Fruit fly (Drosophila melanogaster) whole organism, embryonic: ENCODE measurements around the gene ATPsynB.

Experiments used
- CG10147 ChIP-seq: fragments of 200-800 bp; sonication (Bioruptor generic); optimal IDR thresholded peaks from 2 replicates; lab custom pipeline; 2019; ENCODE audit warnings: missing biosample characterization, mild to moderate bottlenecking, missing genetic modification characterization, moderate library complexity
- CG11398 ChIP-seq: fragments of 200-800 bp; sonication (Bioruptor generic); optimal IDR thresholded peaks from 2 replicates; lab custom pipeline; 2016; ENCODE audit warnings: missing biosample characterization, missing genetic modification characterization
- CG11560 ChIP-seq: fragments of 200-800 bp; sonication (Bioruptor generic); IDR thresholded peaks from 3 replicates; pipeline ENCODE4 v1.3.6; 2022; ENCODE audit warnings: missing biosample characterization, missing genetic modification characterization
- CG11695 ChIP-seq: fragments of 200-800 bp; sonication (Bioruptor generic); IDR thresholded peaks from 3 replicates; pipeline ENCODE4 v1.3.6; 2022; ENCODE audit warnings: missing biosample characterization, missing genetic modification characterization
- CG11696 ChIP-seq: fragments of 200-800 bp; sonication (Bioruptor generic); IDR thresholded peaks from 2 replicates; pipeline ENCODE4 v1.3.6; 2022; ENCODE audit warnings: missing biosample characterization, missing genetic modification characterization
- CG12071 ChIP-seq: fragments of 200-800 bp; sonication (Bioruptor generic); optimal IDR thresholded peaks from 3 replicates; lab custom pipeline; 2018; ENCODE audit warnings: missing biosample characterization, mild to moderate bottlenecking, missing genetic modification characterization
- CG12155 ChIP-seq: fragments of 200-800 bp; sonication (Bioruptor generic); optimal IDR thresholded peaks from 3 replicates; lab custom pipeline; 2016; ENCODE audit warnings: missing biosample characterization, missing genetic modification characterization
- CG12236 ChIP-seq: fragments of 200-800 bp; sonication (Bioruptor generic); optimal IDR thresholded peaks from 2 replicates; lab custom pipeline; 2016; ENCODE audit warnings: missing biosample characterization, missing genetic modification characterization
- CG12769 ChIP-seq: fragments of 200-800 bp; sonication (Bioruptor generic); optimal IDR thresholded peaks from 2 replicates; lab custom pipeline; 2019; ENCODE audit warnings: missing biosample characterization, mild to moderate bottlenecking, missing genetic modification characterization, moderate library complexity
- CG14965 ChIP-seq: fragments of 200-800 bp; sonication (Bioruptor generic); optimal IDR thresholded peaks from 2 replicates; lab custom pipeline; 2016; ENCODE audit warnings: missing biosample characterization, missing genetic modification characterization, borderline replicate concordance
- CG16815 ChIP-seq: fragments of 200-800 bp; sonication (Bioruptor generic); optimal IDR thresholded peaks from 3 replicates; lab custom pipeline; 2017; ENCODE audit warnings: missing biosample characterization, mild to moderate bottlenecking, missing genetic modification characterization
- CG17361 ChIP-seq: fragments of 200-800 bp; sonication (Bioruptor generic); IDR thresholded peaks from 3 replicates; pipeline ENCODE4 v1.3.6; 2022; ENCODE audit warnings: missing biosample characterization, missing genetic modification characterization
- CG18476 ChIP-seq: fragments of 200-800 bp; sonication (Bioruptor generic); optimal IDR thresholded peaks from 2 replicates; lab custom pipeline; 2016; ENCODE audit warnings: missing biosample characterization, mild to moderate bottlenecking, missing genetic modification characterization
- CG31365 ChIP-seq: fragments of 200-800 bp; sonication (Bioruptor generic); optimal IDR thresholded peaks from 2 replicates; lab custom pipeline; 2018; ENCODE audit warnings: missing biosample characterization, mild to moderate bottlenecking, missing genetic modification characterization
- CG32772 ChIP-seq: fragments of 200-800 bp; sonication (Bioruptor generic); IDR thresholded peaks from 2 replicates; pipeline ENCODE4 v1.3.6; 2022; ENCODE audit warnings: missing biosample characterization, missing genetic modification characterization
- CG34376 ChIP-seq: fragments of 200-800 bp; sonication (Bioruptor generic); optimal IDR thresholded peaks from 2 replicates; lab custom pipeline; 2018; ENCODE audit warnings: missing biosample characterization, mild to moderate bottlenecking, missing genetic modification characterization
- CG4617 ChIP-seq: fragments of 200-800 bp; sonication (Bioruptor generic); optimal IDR thresholded peaks from 3 replicates; lab custom pipeline; 2016; ENCODE audit warnings: missing biosample characterization, missing genetic modification characterization, borderline replicate concordance
- CG6175 ChIP-seq: fragments of 200-800 bp; sonication (Bioruptor generic); IDR thresholded peaks from 3 replicates; pipeline ENCODE4 v1.3.6; 2022; ENCODE audit warnings: missing biosample characterization, missing genetic modification characterization
- CG6854 ChIP-seq: fragments of 200-800 bp; sonication (Bioruptor generic); optimal IDR thresholded peaks from 3 replicates; lab custom pipeline; 2017; ENCODE audit warnings: missing biosample characterization, mild to moderate bottlenecking, missing genetic modification characterization
- CG7271 ChIP-seq: fragments of 200-800 bp; sonication (Bioruptor generic); optimal IDR thresholded peaks from 2 replicates; lab custom pipeline; 2018; ENCODE audit warnings: missing biosample characterization, mild to moderate bottlenecking, missing genetic modification characterization, moderate library complexity
- CG8089 ChIP-seq: fragments of 200-800 bp; sonication (Bioruptor generic); optimal IDR thresholded peaks from 3 replicates; lab custom pipeline; 2016; ENCODE audit warnings: missing biosample characterization, missing genetic modification characterization
- CG8478 ChIP-seq: fragments of >200 bp; optimal IDR thresholded peaks from 2 replicates; lab custom pipeline; 2018
- CkIIα-i1 ChIP-seq: fragments of 200-800 bp; sonication (Bioruptor generic); IDR thresholded peaks from 2 replicates; pipeline ENCODE4 v1.3.6; 2022; ENCODE audit warnings: missing biosample characterization, missing genetic modification characterization
- Ets97D ChIP-seq: fragments of 200-800 bp; sonication (Bioruptor generic); optimal IDR thresholded peaks from 3 replicates; lab custom pipeline; 2016; ENCODE audit warnings: missing biosample characterization, missing genetic modification characterization
- Gsc ChIP-seq: fragments of 200-800 bp; sonication (Bioruptor generic); IDR thresholded peaks from 2 replicates; pipeline ENCODE4 v1.3.6; 2022; ENCODE audit warnings: missing biosample characterization, missing genetic modification characterization
- Hr39 ChIP-seq: fragments of >200 bp; optimal IDR thresholded peaks from 2 replicates; lab custom pipeline; 2017
- Hr78 ChIP-seq, 2 experiments: fragments of 200-800 bp in 1 of 2; fragments of >200 bp in 1 of 2; sonication (Bioruptor generic) in 1 of 2; optimal IDR thresholded peaks; 2 replicates each; lab custom pipeline; 2017 to 2019; ENCODE audit warnings: missing biosample characterization in 2 of 2, missing genetic modification characterization in 2 of 2, mild to moderate bottlenecking in 1 of 2, moderate library complexity in 1 of 2
- Kr ChIP-seq: fragments of 200-800 bp; sonication (Bioruptor generic); optimal IDR thresholded peaks from 2 replicates; lab custom pipeline; 2017; ENCODE audit warnings: missing biosample characterization, mild to moderate bottlenecking, missing genetic modification characterization
- MESR4 ChIP-seq: fragments of 200-800 bp; sonication (Bioruptor generic); optimal IDR thresholded peaks from 2 replicates; lab custom pipeline; 2018; ENCODE audit warnings: missing biosample characterization, mild to moderate bottlenecking, missing genetic modification characterization, moderate library complexity
- Oli ChIP-seq: fragments of 200-800 bp; sonication (Bioruptor generic); optimal IDR thresholded peaks from 2 replicates; lab custom pipeline; 2018; ENCODE audit warnings: missing biosample characterization, mild to moderate bottlenecking, missing genetic modification characterization, moderate library complexity
- Opbp ChIP-seq: fragments of 200-800 bp; sonication (Bioruptor generic); IDR thresholded peaks from 3 replicates; pipeline ENCODE4 v1.3.6; 2022; ENCODE audit warnings: missing biosample characterization, missing genetic modification characterization; ENCODE audit not compliant: partially characterized antibody
- Poxn ChIP-seq: fragments of 200-800 bp; sonication (Bioruptor generic); IDR thresholded peaks from 2 replicates; pipeline ENCODE4 v1.3.6; 2022; ENCODE audit warnings: missing biosample characterization, missing genetic modification characterization
- Sry-β ChIP-seq: fragments of 200-800 bp; sonication (Bioruptor generic); optimal IDR thresholded peaks from 2 replicates; lab custom pipeline; 2018; ENCODE audit warnings: missing biosample characterization, mild to moderate bottlenecking, missing genetic modification characterization, moderate library complexity
- TFAM ChIP-seq: fragments of 200-800 bp; sonication (Bioruptor generic); optimal IDR thresholded peaks from 2 replicates; lab custom pipeline; 2017; ENCODE audit warnings: missing biosample characterization, missing genetic modification characterization, inconsistent platforms
- abd-A ChIP-seq: fragments of 200-800 bp; sonication (Bioruptor generic); optimal IDR thresholded peaks from 3 replicates; lab custom pipeline; 2019; ENCODE audit warnings: missing biosample characterization, mild to moderate bottlenecking, missing genetic modification characterization, moderate library complexity
- al ChIP-seq: fragments of 200-800 bp; sonication (Bioruptor generic); IDR thresholded peaks from 2 replicates; pipeline ENCODE4 v1.3.6; 2022; ENCODE audit warnings: missing biosample characterization, missing genetic modification characterization
- btn ChIP-seq: fragments of 200-800 bp; sonication (Bioruptor generic); optimal IDR thresholded peaks from 2 replicates; lab custom pipeline; 2016; ENCODE audit warnings: missing biosample characterization, missing genetic modification characterization
- cato ChIP-seq: fragments of 200-800 bp; sonication (Bioruptor generic); optimal IDR thresholded peaks from 2 replicates; lab custom pipeline; 2016; ENCODE audit warnings: missing biosample characterization, missing genetic modification characterization, borderline replicate concordance
- corto ChIP-seq: fragments of 200-800 bp; sonication (Bioruptor generic); optimal IDR thresholded peaks from 2 replicates; lab custom pipeline; 2016; ENCODE audit warnings: missing biosample characterization, mild to moderate bottlenecking, missing genetic modification characterization, moderate library complexity
- danr ChIP-seq: fragments of 200-800 bp; sonication (Bioruptor generic); IDR thresholded peaks from 2 replicates; pipeline ENCODE4 v1.3.6; 2022; ENCODE audit warnings: missing biosample characterization, missing genetic modification characterization
- dati ChIP-seq: fragments of 200-800 bp; sonication (Bioruptor generic); IDR thresholded peaks from 2 replicates; pipeline ENCODE4 v1.3.6; 2022; ENCODE audit warnings: missing biosample characterization, missing genetic modification characterization
- fru ChIP-seq: fragments of >200 bp; optimal IDR thresholded peaks from 2 replicates; lab custom pipeline; 2017
- ind ChIP-seq: fragments of 200-800 bp; sonication (Bioruptor generic); optimal IDR thresholded peaks from 3 replicates; lab custom pipeline; 2016; ENCODE audit warnings: missing biosample characterization, missing genetic modification characterization
- nau ChIP-seq: fragments of 200-800 bp; sonication (Bioruptor generic); optimal IDR thresholded peaks from 3 replicates; lab custom pipeline; 2017; ENCODE audit warnings: missing biosample characterization, mild to moderate bottlenecking, missing genetic modification characterization, missing genetic modification reagents
- onecut ChIP-seq: fragments of 200-800 bp; sonication (Bioruptor generic); IDR thresholded peaks from 2 replicates; pipeline ENCODE4 v1.3.6; 2022; ENCODE audit warnings: missing biosample characterization, missing genetic modification characterization
- scrt ChIP-seq: fragments of 200-800 bp; sonication (Bioruptor generic); optimal IDR thresholded peaks from 2 replicates; lab custom pipeline; 2018; ENCODE audit warnings: missing biosample characterization, mild to moderate bottlenecking, missing genetic modification characterization, moderate library complexity
- tgo ChIP-seq: fragments of 200-800 bp; sonication (Bioruptor generic); IDR thresholded peaks from 3 replicates; pipeline ENCODE4 v1.3.6; 2022; ENCODE audit warnings: missing biosample characterization, missing genetic modification characterization
- tx ChIP-seq: fragments of 200-800 bp; sonication (Bioruptor generic); optimal IDR thresholded peaks from 2 replicates; lab custom pipeline; 2016; ENCODE audit warnings: missing biosample characterization, missing genetic modification characterization
- unpg ChIP-seq: fragments of 200-800 bp; sonication (Bioruptor generic); optimal IDR thresholded peaks from 3 replicates; lab custom pipeline; 2018; ENCODE audit warnings: missing biosample characterization, mild to moderate bottlenecking, missing genetic modification characterization, moderate library complexity
- wek ChIP-seq: fragments of 200-800 bp; sonication (Bioruptor generic); optimal IDR thresholded peaks from 3 replicates; lab custom pipeline; 2018; ENCODE audit warnings: missing biosample characterization, mild to moderate bottlenecking, missing genetic modification characterization, moderate library complexity
- yki ChIP-seq: fragments of >200 bp; optimal IDR thresholded peaks from 3 replicates; lab custom pipeline; 2018
- z ChIP-seq: fragments of 200-800 bp; sonication (Bioruptor generic); IDR thresholded peaks from 3 replicates; pipeline ENCODE4 v1.3.6; 2022; ENCODE audit warnings: missing biosample characterization, missing genetic modification characterization
- zen2 ChIP-seq: fragments of 200-800 bp; sonication (Bioruptor generic); IDR thresholded peaks from 3 replicates; pipeline ENCODE4 v1.3.6; 2022; ENCODE audit warnings: missing biosample characterization, missing genetic modification characterization; ENCODE audit not compliant: partially characterized antibody

The ATPsynB gene

DNA sequence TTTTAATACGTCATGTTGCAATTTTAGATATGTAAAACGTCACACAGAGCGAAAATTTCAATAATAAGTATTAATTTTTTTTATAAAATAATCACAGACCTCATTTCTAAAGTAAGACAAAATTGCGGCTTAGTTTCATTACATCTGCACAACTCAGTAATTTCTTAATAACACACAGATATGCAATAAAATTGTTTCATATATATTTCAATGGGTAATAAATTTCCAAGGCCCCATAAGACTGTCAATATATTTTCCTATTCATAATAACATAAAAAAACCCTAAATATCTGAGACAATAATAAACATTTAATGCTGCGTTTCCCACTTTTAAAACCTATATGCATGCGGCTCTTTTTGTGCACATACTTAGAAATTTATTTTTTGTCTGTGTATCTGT lies 34.2 kb upstream of the ATPsynB start (continued):
- TF ChIP-seq CG8478 (lab: Kevin White, UChicago) (no peak), CG6175 (no peak), fru (lab: Kevin White, UChicago) (no peak), CG12155 (GFP tag; lab: Kevin White, UChicago) (no peak), z (GFP tag; lab: Robert Waterston, UW) (no peak), Poxn (no peak), CG12236 (GFP tag; lab: Kevin White, UChicago) (no peak), TFAM (GFP tag; lab: Kevin White, UChicago) (no peak), CG10147 (no peak), zen2 (no peak), CG4617 (GFP tag; lab: Kevin White, UChicago) (no peak), CG17361 (GFP tag; lab: Robert Waterston, UW) (peak; percentile 70; the same call in 2 of the 3 replicates), nau (GFP tag; lab: Kevin White, UChicago) (no peak), btn (GFP tag; lab: Kevin White, UChicago) (no peak), Oli (peak; percentile 46), CG11695 (0 out of 3 replicates have a peak, but pooled peaks have one; percentile 33), unpg (GFP tag; lab: Kevin White, UChicago) (peak; percentile 41), CG14965 (GFP tag; lab: Kevin White, UChicago) (no peak), CG6854 (GFP tag; lab: Kevin White, UChicago) (no peak), abd-A (tag; lab: Kevin White, UChicago) (no peak), CG16815 (GFP tag; lab: Kevin White, UChicago) (no peak), Hr39 (lab: Kevin White, UChicago) (no peak), Opbp (GFP tag; lab: Robert Waterston, UW) (no peak), CG11398 (no peak), dati (no peak), tx (no peak), CG11560 (no peak), al (no peak), CG34376 (GFP tag; lab: Kevin White, UChicago) (no peak), danr (GFP tag; lab: Robert Waterston, UW) (no peak), Sry-β (GFP tag; lab: Kevin White, UChicago) (no peak), CG32772 (GFP tag; lab: Robert Waterston, UW) (no peak), Ets97D (GFP tag; lab: Kevin White, UChicago) (no peak), CG18476 (GFP tag; lab: Kevin White, UChicago) (no peak), scrt (GFP tag; lab: Kevin White, UChicago) (no peak), CG11696 (GFP tag; lab: Robert Waterston, UW) (no peak), tgo (GFP tag; lab: Robert Waterston, UW) (no peak), ind (GFP tag; lab: Kevin White, UChicago) (no peak), CG8089 (GFP tag; lab: Kevin White, UChicago) (no peak), CG12071 (GFP tag; lab: Kevin White, UChicago) (no peak), CG31365 (tag; lab: Kevin White, UChicago) (no peak), CG12769 (tag; lab: Kevin White, UChicago) (no peak), wek (no peak), Kr (GFP tag; lab: Kevin White, UChicago) (no peak), CG7271 (tag; lab: Kevin White, UChicago) (no peak), MESR4 (GFP tag; lab: Kevin White, UChicago) (no peak), yki (no peak), cato (GFP tag; lab: Kevin White, UChicago) (no peak), onecut (GFP tag; lab: Robert Waterston, UW) (no peak), CkIIα-i1 (GFP tag; lab: Robert Waterston, UW) (no peak), corto (no peak), Hr78 (GFP tag; optimal IDR thresholded peaks at IDR 0.05; lab: Kevin White, UChicago) (no peak), Gsc (GFP tag; lab: Robert Waterston, UW) (no peak)
